Fruit fly (Drosophila melanogaster): Measurements from ENCODE around the gene ACXD.

Gene ACXD

dm6 chr3L:2237034-2237433 lies 374 bp upstream of the ACXD start, which contains the start of gene CG9018 (continued):
- TF ChIP-seq cato (GFP tag; optimal IDR thresholded peaks at IDR 0.05; ENCODE audit: borderline replicate concordance) (no peak), CG17186 (GFP tag; optimal IDR thresholded peaks at IDR 0.05) (peak; percentile 16), mirr (GFP tag; optimal IDR thresholded peaks at IDR 0.05) (no peak), MBD-R2 (GFP tag; IDR thresholded peaks at IDR 0.05) (0 out of 2 replicates have a peak, but pooled peaks have one; percentile 36), B-H1 (GFP tag; IDR thresholded peaks at IDR 0.05) (no peak), bcd (GFP tag; optimal IDR thresholded peaks at IDR 0.05) (no peak), grn (GFP tag; optimal IDR thresholded peaks at IDR 0.05) (no peak), amos (GFP tag; IDR thresholded peaks at IDR 0.05; ENCODE audit: partially characterized antibody) (0 out of 2 replicates have a peak, but pooled peaks have one; percentile 21), Chrac-16 (GFP tag; optimal IDR thresholded peaks at IDR 0.05) (no peak), schlank (tag; optimal IDR thresholded peaks at IDR 0.05) (no peak), CG6791 (GFP tag; IDR thresholded peaks at IDR 0.05; ENCODE audit: partially characterized antibody) (no peak)

dm6 chr3L:2243846-2244528 lies 6.6 kb downstream of the ACXD start, which contains the start of gene CG32301:
TSS of gene CG32301 (plus strand) at chr3L:2244478.
- TF ChIP-seq CG5245 (GFP tag; optimal IDR thresholded peaks at IDR 0.05) (no peak), CG14050 (GFP tag; IDR thresholded peaks at IDR 0.05) (no peak), cg (GFP tag; optimal IDR thresholded peaks at IDR 0.05) (no peak), CG34224 (GFP tag; IDR thresholded peaks at IDR 0.05; ENCODE audit: partially characterized antibody) (peak; percentile 48; the same call in 2 of the 3 replicates), HHEX (GFP tag; optimal IDR thresholded peaks at IDR 0.05) (no peak), CG6791 (GFP tag; IDR thresholded peaks at IDR 0.05; ENCODE audit: partially characterized antibody) (peak; percentile 83), CG4854 (GFP tag; optimal IDR thresholded peaks at IDR 0.05) (no peak), ind (GFP tag; optimal IDR thresholded peaks at IDR 0.05) (no peak), YL-1 (GFP tag; optimal IDR thresholded peaks at IDR 0.05) (no peak), CG8290 (GFP tag; optimal IDR thresholded peaks at IDR 0.05) (peak; percentile 98), CG8290 (tag; optimal IDR thresholded peaks at IDR 0.05) (peak; percentile 95 to 96), CG3407 (GFP tag; optimal IDR thresholded peaks at IDR 0.05) (no peak), Lim3 (GFP tag; IDR thresholded peaks at IDR 0.05) (no peak), CG16815 (GFP tag; optimal IDR thresholded peaks at IDR 0.05) (no peak), Dll (GFP tag; IDR thresholded peaks at IDR 0.05; ENCODE audit: partially characterized antibody) (peak; percentile 51; the same call in 2 of the 4 replicates), CG12769 (tag; optimal IDR thresholded peaks at IDR 0.05) (no peak), CG16813 (GFP tag; IDR thresholded peaks at IDR 0.05; ENCODE audit: partially characterized antibody) (0 out of 3 replicates have a peak, but pooled peaks have one; percentile 18), vnd (GFP tag; IDR thresholded peaks at IDR 0.05; ENCODE audit: partially characterized antibody) (peak; percentile 27; the same call in 1 of the 3 replicates), E2f2 (GFP tag; IDR thresholded peaks at IDR 0.05) (peak; percentile 63), CG31224 (GFP tag; IDR thresholded peaks at IDR 0.05) (peak; percentile 99), pros (GFP tag; optimal IDR thresholded peaks at IDR 0.05) (no peak), CG8388 (GFP tag; optimal IDR thresholded peaks at IDR 0.05) (no peak), stc (GFP tag; IDR thresholded peaks at IDR 0.05) (peak; percentile 41; the same call in 1 of the 2 replicates), Atf3 (GFP tag; optimal IDR thresholded peaks at IDR 0.05) (no peak), tap (tag; optimal IDR thresholded peaks at IDR 0.05) (no peak), sna (GFP tag; IDR thresholded peaks at IDR 0.05; ENCODE audit: partially characterized antibody) (peak; percentile 64), ato (GFP tag; IDR thresholded peaks at IDR 0.05; ENCODE audit: partially characterized antibody) (peak; percentile 29; the same call in 1 of the 2 replicates), CG9797 (GFP tag; optimal IDR thresholded peaks at IDR 0.05) (peak; percentile 67), CG11504 (tag; optimal IDR thresholded peaks at IDR 0.05) (no peak), ssp (GFP tag; IDR thresholded peaks at IDR 0.05) (no peak), Hr78 (GFP tag; optimal IDR thresholded peaks at IDR 0.05) (peak in 1 of 2 experiments; percentile 41), NFAT (GFP tag; IDR thresholded peaks at IDR 0.05) (no peak), mirr (GFP tag; optimal IDR thresholded peaks at IDR 0.05) (peak; percentile 29), CG18599 (GFP tag; optimal IDR thresholded peaks at IDR 0.05) (no peak), seq (GFP tag; IDR thresholded peaks at IDR 0.05) (no peak), tna (GFP tag; IDR thresholded peaks at IDR 0.05; ENCODE audit: partially characterized antibody) (no peak), CG33213 (GFP tag; optimal IDR thresholded peaks at IDR 0.05) (peak; percentile 88)
